Worm (Caenorhabditis elegans) whole organism, L4 larva: ENCODE measurements around the gene rbc-2.
A peak's percentile ranks its signal among the peaks of the same experiment; 100 is the strongest.
"Not testable (repeated sequence)": the region's sequence is repeated elsewhere in the genome, so short reads cannot be mapped to it uniquely, and the experiment has no call there.

Experiments used
- F10B5.3 ChIP-seq: sonication (generic microtip); optimal IDR thresholded peaks from 2 replicates; lab custom pipeline; 2016; ENCODE audit warnings: mild to moderate bottlenecking, missing genetic modification characterization, missing compliant biosample characterization
- F26F4.8 ChIP-seq: fragments of 200-800 bp; sonication (Bioruptor generic); conservative IDR thresholded peaks from 2 replicates; pipeline ENCODE4 v1.3.6; 2022; ENCODE audit warnings: missing genetic modification characterization, missing compliant biosample characterization
- F44E2.7 ChIP-seq: fragments of 200-800 bp; sonication (Bioruptor generic); IDR thresholded peaks from 2 replicates; pipeline ENCODE4 v2.1.2; 2022; ENCODE audit warnings: missing genetic modification characterization, missing compliant biosample characterization
- T20F7.1 ChIP-seq: fragments of 200-800 bp; sonication (Bioruptor generic); optimal IDR thresholded peaks from 2 replicates; lab custom pipeline; 2018; ENCODE audit warnings: mild to moderate bottlenecking, missing genetic modification characterization, missing compliant biosample characterization
- Y105C5A.15 ChIP-seq: fragments of 200-800 bp; sonication (Bioruptor generic); IDR thresholded peaks from 2 replicates; pipeline ENCODE4 v1.3.6; 2022; ENCODE audit warnings: missing genetic modification characterization, missing compliant biosample characterization
- Y75B8A.6 ChIP-seq: fragments of 200-800 bp; sonication (Bioruptor generic); IDR thresholded peaks from 2 replicates; pipeline ENCODE4 v1.3.6; 2022; ENCODE audit warnings: missing genetic modification reagents, missing genetic modification characterization, missing compliant biosample characterization
- ZK337.2 ChIP-seq: fragments of 200-800 bp; sonication (Bioruptor generic); IDR thresholded peaks from 2 replicates; pipeline ENCODE4 v1.3.6; 2022; ENCODE audit warnings: missing genetic modification reagents, missing genetic modification characterization, missing compliant biosample characterization
- arid-1 ChIP-seq: fragments of 200-800 bp; sonication (Bioruptor generic); conservative IDR thresholded peaks from 2 replicates; pipeline ENCODE4 v1.3.6; 2022; ENCODE audit warnings: missing genetic modification reagents, missing genetic modification characterization, missing compliant biosample characterization
- ceh-20 ChIP-seq: fragments of 200-800 bp; sonication (Bioruptor generic); IDR thresholded peaks from 2 replicates; pipeline ENCODE4 v1.3.6; 2022; ENCODE audit warnings: missing genetic modification reagents, missing genetic modification characterization, missing compliant biosample characterization
- ceh-44 ChIP-seq: fragments of 200-800 bp; sonication (Bioruptor generic); IDR thresholded peaks from 2 replicates; pipeline ENCODE4 v1.3.6; 2022; ENCODE audit warnings: missing genetic modification reagents, missing genetic modification characterization, missing compliant biosample characterization
- dmd-8 ChIP-seq: fragments of 200-800 bp; sonication (Bioruptor generic); IDR thresholded peaks from 2 replicates; pipeline ENCODE4 v1.3.6; 2022; ENCODE audit warnings: missing genetic modification characterization, missing compliant biosample characterization
- dpl-1 ChIP-seq: fragments of 150-350 bp; optimal IDR thresholded peaks from 2 replicates; lab custom pipeline; 2014; ENCODE audit warnings: missing biosample characterization, missing genetic modification reagents, missing genetic modification characterization
- fkh-10 ChIP-seq: fragments of 150-350 bp; optimal IDR thresholded peaks from 2 replicates; lab custom pipeline; 2014; ENCODE audit warnings: missing biosample characterization, missing genetic modification reagents, missing genetic modification characterization
- gei-8 ChIP-seq: fragments of 200-800 bp; sonication (Bioruptor generic); optimal IDR thresholded peaks from 2 replicates; lab custom pipeline; 2018; ENCODE audit warnings: mild to moderate bottlenecking, missing genetic modification characterization, missing compliant biosample characterization
- lim-7 ChIP-seq: fragments of 200-800 bp; sonication (Bioruptor generic); IDR thresholded peaks from 2 replicates; pipeline ENCODE4 v1.3.6; 2022; ENCODE audit warnings: missing genetic modification characterization, missing compliant biosample characterization
- lin-13 ChIP-seq: fragments of 150-350 bp; optimal IDR thresholded peaks from 2 replicates; lab custom pipeline; 2014; ENCODE audit warnings: missing biosample characterization, missing genetic modification reagents, missing genetic modification characterization
- madf-5 ChIP-seq, 2 experiments: fragments of 200-800 bp; sonication (Bioruptor generic); IDR thresholded peaks; 2 replicates each; pipeline ENCODE4 v1.3.6; 2022; ENCODE audit warnings: missing compliant biosample characterization in 2 of 2, missing genetic modification characterization in 2 of 2
- madf-9 ChIP-seq: fragments of 200-800 bp; sonication (Bioruptor generic); conservative IDR thresholded peaks from 2 replicates; pipeline ENCODE4 v1.3.6; 2022; ENCODE audit warnings: missing genetic modification reagents, missing genetic modification characterization, missing compliant biosample characterization
- mxl-2 ChIP-seq: fragments of 200-800 bp; sonication (Bioruptor generic); conservative IDR thresholded peaks from 2 replicates; pipeline ENCODE4 v1.3.6; 2022; ENCODE audit warnings: missing genetic modification reagents, missing genetic modification characterization, missing compliant biosample characterization
- nhr-42 ChIP-seq: fragments of 200-800 bp; sonication (Bioruptor generic); IDR thresholded peaks from 2 replicates; pipeline ENCODE4 v1.3.6; 2022; ENCODE audit warnings: missing genetic modification characterization, missing compliant biosample characterization
- nhr-77 ChIP-seq: fragments of 150-350 bp; optimal IDR thresholded peaks from 2 replicates; lab custom pipeline; 2014; ENCODE audit warnings: missing biosample characterization, missing genetic modification characterization
- pha-4 ChIP-seq, 2 experiments: fragments of 150-350 bp in 1 of 2; fragments of 200-800 bp in 1 of 2; sonication (Bioruptor generic) in 1 of 2; IDR thresholded peaks in 1 of 2; optimal IDR thresholded peaks in 1 of 2; 2 replicates each; pipeline versions ENCODE4 v1.3.6 to Lab custom; 2014 to 2022; ENCODE audit warnings: missing genetic modification characterization in 2 of 2, missing genetic modification reagents in 2 of 2, missing biosample characterization in 1 of 2, missing compliant biosample characterization in 1 of 2
- php-3 ChIP-seq: fragments of 200-800 bp; sonication (Bioruptor generic); IDR thresholded peaks from 2 replicates; pipeline ENCODE4 v1.3.6; 2022; ENCODE audit warnings: missing genetic modification reagents, missing genetic modification characterization, missing compliant biosample characterization
- sdz-12 ChIP-seq: fragments of 200-800 bp; sonication (Bioruptor generic); optimal IDR thresholded peaks from 2 replicates; lab custom pipeline; 2018; ENCODE audit warnings: mild to moderate bottlenecking, missing genetic modification characterization, missing compliant biosample characterization
- set-16 ChIP-seq: fragments of 200-800 bp; sonication (Bioruptor generic); IDR thresholded peaks from 2 replicates; pipeline ENCODE4 v1.3.6; 2022; ENCODE audit warnings: missing genetic modification reagents, missing genetic modification characterization, missing compliant biosample characterization
- snpc-1.2 ChIP-seq: fragments of 200-800 bp; sonication (Bioruptor generic); IDR thresholded peaks from 2 replicates; pipeline ENCODE4 v1.3.6; 2022; ENCODE audit warnings: missing genetic modification reagents, missing genetic modification characterization, missing compliant biosample characterization
- snpc-4 ChIP-seq: fragments of 150-350 bp; optimal IDR thresholded peaks from 2 replicates; lab custom pipeline; 2014; ENCODE audit warnings: missing biosample characterization, missing genetic modification characterization
- tra-1 ChIP-seq: fragments of 200-800 bp; sonication (Bioruptor generic); IDR thresholded peaks from 2 replicates; pipeline ENCODE4 v1.3.6; 2022; ENCODE audit warnings: missing genetic modification reagents, missing genetic modification characterization, missing compliant biosample characterization
- unc-130 ChIP-seq: sonication (generic microtip); optimal IDR thresholded peaks from 2 replicates; lab custom pipeline; 2016; ENCODE audit warnings: missing genetic modification reagents, missing genetic modification characterization, missing compliant biosample characterization
- vab-7 ChIP-seq: fragments of 200-800 bp; sonication (Bioruptor generic); IDR thresholded peaks from 2 replicates; pipeline ENCODE4 v1.3.6; 2022; ENCODE audit warnings: missing genetic modification reagents, missing genetic modification characterization, missing compliant biosample characterization

Gene rbc-2

ce11 chrIII:2506463-2506862 is 22.0 kb downstream of the rbc-2 start:
- TF ChIP-seq nhr-77, result no peak
- no peak for TF ChIP-seq vab-7 (GFP tag; lab: Robert Waterston, UW)
- no peak for TF ChIP-seq snpc-4 (tag; lab: Kevin White, UChicago)
- no peak for TF ChIP-seq fkh-10
- no peak for TF ChIP-seq nhr-42 (GFP tag; lab: Robert Waterston, UW)
- TF ChIP-seq dmd-8 (GFP tag; lab: Robert Waterston, UW), result no peak
- no peak for TF ChIP-seq ceh-44 (GFP tag; lab: Robert Waterston, UW)
- no peak for TF ChIP-seq Y75B8A.6 (GFP tag; lab: Robert Waterston, UW)
- no peak for TF ChIP-seq pha-4 (GFP tag; IDR thresholded peaks at IDR 0.05; lab: Robert Waterston, UW)
- TF ChIP-seq pha-4 (tag; optimal IDR thresholded peaks at IDR 0.05; lab: Kevin White, UChicago), result no peak
- TF ChIP-seq ZK337.2 (GFP tag; lab: Robert Waterston, UW), result no peak
- no peak for TF ChIP-seq sdz-12 (GFP tag; lab: Kevin White, UChicago)
- no peak for TF ChIP-seq arid-1
- TF ChIP-seq T20F7.1 (GFP tag; lab: Kevin White, UChicago), result no peak
- no peak for TF ChIP-seq dpl-1 (GFP tag; lab: Kevin White, UChicago)
- TF ChIP-seq gei-8, result no peak
- no peak for TF ChIP-seq unc-130
- TF ChIP-seq lin-13 (GFP tag; lab: Kevin White, UChicago), result no peak
- no peak for TF ChIP-seq F10B5.3
- TF ChIP-seq ceh-20 (GFP tag; lab: Robert Waterston, UW), result no peak
- TF ChIP-seq php-3 (GFP tag; lab: Robert Waterston, UW), result no peak

ce11 chrIII:2501377-2502019 is 27.0 kb downstream of the rbc-2 start:
- TF ChIP-seq snpc-1.2, result 0 out of 2 replicates have a peak, but pooled peaks have one; percentile 48

- TF ChIP-seq lim-7, result 0 out of 2 replicates have a peak, but pooled peaks have one; percentile 15
These were observed 27.9 kb downstream of the rbc-2 start for ce11 chrIII:2500636-2501035.

ce11 chrIII:2500073-2500472 is 28.4 kb downstream of the rbc-2 start:
- TF ChIP-seq set-16 (GFP tag; lab: Robert Waterston, UW), result 0 out of 2 replicates have a peak, but pooled peaks have one; percentile 5

- TF ChIP-seq dmd-8 (GFP tag; lab: Robert Waterston, UW), result peak; percentile 96
- TF ChIP-seq vab-7 (GFP tag; lab: Robert Waterston, UW), result 0 out of 2 replicates have a peak, but pooled peaks have one; percentile 20
- TF ChIP-seq snpc-1.2, result peak; percentile 69
- peak; percentile 45 for TF ChIP-seq set-16 (GFP tag; lab: Robert Waterston, UW)
- peak; percentile 34; the same call in 1 of the 2 replicates for TF ChIP-seq php-3 (GFP tag; lab: Robert Waterston, UW)
- TF ChIP-seq pha-4 (GFP tag; IDR thresholded peaks at IDR 0.05; lab: Robert Waterston, UW), result peak; percentile 69; the same call in 1 of the 2 replicates
- not testable (repeated sequence) for TF ChIP-seq pha-4 (tag; optimal IDR thresholded peaks at IDR 0.05; lab: Kevin White, UChicago)
- 0 out of 2 replicates have a peak, but pooled peaks have one; percentile 29 for TF ChIP-seq arid-1
- TF ChIP-seq Y105C5A.15 (GFP tag; lab: Robert Waterston, UW), result peak; percentile 87
- TF ChIP-seq madf-5 (GFP tag; IDR thresholded peaks at IDR 0.05; lab: Robert Waterston, UW), result peak in 1 of 2 experiments; percentile 98; a peak in 2 of 4 replicates
- TF ChIP-seq lim-7, result peak; percentile 94
- TF ChIP-seq Y75B8A.6 (GFP tag; lab: Robert Waterston, UW), result peak; percentile 94; the same call in 1 of the 2 replicates
- peak; percentile 74 for TF ChIP-seq madf-9 (GFP tag; lab: Robert Waterston, UW)
- TF ChIP-seq F26F4.8, result peak; percentile 84
- TF ChIP-seq mxl-2, result peak; percentile 71
- TF ChIP-seq F44E2.7 (GFP tag; lab: Robert Waterston, UW), result 0 out of 2 replicates have a peak, but pooled peaks have one; percentile 75
- peak; percentile 83 for TF ChIP-seq tra-1 (GFP tag; lab: Robert Waterston, UW)
- TF ChIP-seq, all 104 proteins: peak for 16; not testable (repeated sequence) for 88
These were observed 29.2 kb downstream of the rbc-2 start for ce11 chrIII:2499275-2499674.
